Worm (Caenorhabditis elegans) whole organism, midembryonic: ENCODE results near the gene saps-1.

Experiments used
- T22C8.4 ChIP-seq: fragments of 200-800 bp; sonication (Bioruptor generic); IDR thresholded peaks from 2 replicates; pipeline ENCODE4 v1.3.6; 2022; ENCODE audit warnings: missing genetic modification characterization, missing compliant biosample characterization
- cog-1 ChIP-seq: sonication (generic microtip); optimal IDR thresholded peaks from 2 replicates; lab custom pipeline; 2016; ENCODE audit warnings: missing genetic modification characterization, missing compliant biosample characterization
- flt-1 ChIP-seq: fragments of 200-800 bp; sonication (Bioruptor generic); IDR thresholded peaks from 2 replicates; pipeline ENCODE4 v1.3.6; 2022; ENCODE audit warnings: missing genetic modification characterization, missing compliant biosample characterization
- klf-2 ChIP-seq: fragments of 200-800 bp; sonication (Bioruptor generic); conservative IDR thresholded peaks from 2 replicates; pipeline ENCODE4 v1.3.6; 2022; ENCODE audit warnings: missing genetic modification reagents, missing genetic modification characterization, missing compliant biosample characterization
- med-1 ChIP-seq: sonication (generic microtip); optimal IDR thresholded peaks from 2 replicates; lab custom pipeline; 2017; ENCODE audit warnings: missing genetic modification characterization, mild to moderate bottlenecking, missing compliant biosample characterization, antibody characterized with exemption, missing genetic modification reagents; ENCODE audit not compliant: insufficient read depth
- ref-1 ChIP-seq: fragments of 200-800 bp; sonication (Bioruptor generic); conservative IDR thresholded peaks from 2 replicates; pipeline ENCODE4 v1.3.6; 2022; ENCODE audit warnings: missing genetic modification reagents, missing genetic modification characterization, missing compliant biosample characterization
- tab-1 ChIP-seq: fragments of 200-800 bp; sonication (Bioruptor generic); IDR thresholded peaks from 2 replicates; pipeline ENCODE4 v1.3.6; 2022; ENCODE audit warnings: missing genetic modification characterization, missing compliant biosample characterization
- ztf-23 ChIP-seq: fragments of 200-800 bp; sonication (Bioruptor generic); IDR thresholded peaks from 2 replicates; pipeline ENCODE4 v1.3.6; 2022; ENCODE audit warnings: missing genetic modification reagents, missing genetic modification characterization, missing compliant biosample characterization
- ztf-29 ChIP-seq: fragments of 200-800 bp; sonication (Bioruptor generic); IDR thresholded peaks from 2 replicates; pipeline ENCODE4 v1.3.6; 2022; ENCODE audit warnings: missing genetic modification reagents, missing genetic modification characterization, missing compliant biosample characterization

Gene saps-1

DNA sequence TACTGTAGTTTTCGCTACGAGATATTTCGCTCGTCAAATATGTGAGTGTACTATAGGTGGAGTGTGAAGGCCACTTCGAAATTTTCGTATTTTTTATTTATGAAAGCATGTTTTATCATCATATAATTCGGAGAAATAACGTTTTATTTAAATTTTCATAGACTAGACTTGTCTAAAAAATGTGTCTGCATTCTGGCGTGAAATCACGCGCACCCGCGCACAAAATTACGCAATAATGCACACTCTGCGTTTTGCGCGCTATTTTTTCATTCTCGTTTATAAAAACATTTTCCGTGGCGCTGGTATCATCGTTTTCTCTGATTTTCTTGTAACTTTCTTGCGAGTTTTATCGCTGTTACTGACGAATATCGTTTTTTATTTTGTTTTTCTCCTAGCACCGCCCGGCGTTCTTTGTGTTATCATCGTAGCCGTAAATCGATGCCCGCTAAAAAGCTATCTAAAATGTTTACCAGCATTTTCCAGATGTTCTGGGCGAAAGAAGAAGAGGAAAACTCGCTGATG, at the start of gene saps-1:
saps-1 (plus strand) TSS at position 472 of the 522 bp plus-strand sequence.
- no peak for TF ChIP-seq med-1 (GFP tag; lab: Kevin White, UChicago)
- no peak for TF ChIP-seq ztf-29 (GFP tag; lab: Robert Waterston, UW)
- no peak for TF ChIP-seq ztf-23 (GFP tag; lab: Robert Waterston, UW)
- TF ChIP-seq cog-1, result no peak
- TF ChIP-seq ref-1, result no peak
- no peak for TF ChIP-seq T22C8.4 (GFP tag; lab: Robert Waterston, UW)
- TF ChIP-seq klf-2 (GFP tag; lab: Robert Waterston, UW), result no peak
- no peak for TF ChIP-seq flt-1 (GFP tag; lab: Robert Waterston, UW)
- TF ChIP-seq tab-1, result no peak

DNA sequence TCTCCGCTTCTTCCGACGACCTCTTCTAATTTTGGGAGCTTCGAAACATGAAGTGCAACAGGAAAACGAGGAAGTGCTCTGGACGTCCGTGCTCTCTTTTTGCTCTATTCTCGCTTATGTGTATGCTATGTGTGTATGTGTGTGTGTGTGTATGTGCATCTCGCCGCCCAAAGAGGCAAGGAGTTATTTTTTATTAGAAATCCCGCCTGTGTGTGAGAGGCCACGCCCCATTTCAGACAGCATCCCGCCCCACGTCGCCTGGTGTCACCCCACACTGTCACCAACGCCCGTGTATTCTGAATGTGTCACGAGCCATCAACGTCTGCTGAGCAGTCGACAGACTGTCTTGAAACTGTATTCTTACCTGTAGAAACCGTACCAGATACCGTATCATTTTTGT, 42.0 kb upstream of the saps-1 start, which contains the start of gene T05B9.2:
T05B9.2 (plus strand) TSS at position 301 of the 400 bp plus-strand sequence.
- TF ChIP-seq ref-1, result no peak
- no peak for TF ChIP-seq T22C8.4 (GFP tag; lab: Robert Waterston, UW)
- TF ChIP-seq med-1 (GFP tag; lab: Kevin White, UChicago), result no peak
- TF ChIP-seq tab-1, result no peak
- no peak for TF ChIP-seq ztf-23 (GFP tag; lab: Robert Waterston, UW)
- TF ChIP-seq klf-2 (GFP tag; lab: Robert Waterston, UW), result no peak
- no peak for TF ChIP-seq cog-1
- no peak for TF ChIP-seq flt-1 (GFP tag; lab: Robert Waterston, UW)
- TF ChIP-seq ztf-29 (GFP tag; lab: Robert Waterston, UW), result no peak

DNA sequence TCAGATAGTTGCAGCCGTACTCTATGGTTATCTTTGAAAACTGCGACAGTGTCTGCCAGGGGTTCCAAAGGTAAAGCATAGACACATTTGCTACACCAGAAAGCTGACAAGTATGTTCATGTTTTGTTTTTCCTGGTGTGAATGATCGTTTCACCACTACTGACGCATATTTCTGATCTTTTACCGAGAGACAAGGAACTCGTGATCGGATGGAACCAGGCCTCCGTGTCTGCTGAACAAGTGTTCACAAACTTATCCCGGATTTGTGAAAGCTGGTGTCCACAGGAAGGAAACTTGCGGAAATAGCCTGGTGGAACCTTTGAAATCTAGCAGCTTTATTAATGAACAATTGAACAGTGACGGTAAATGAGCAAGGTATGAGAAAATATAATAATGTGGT, 37.7 kb upstream of the saps-1 start:
- TF ChIP-seq flt-1 (GFP tag; lab: Robert Waterston, UW) (no peak), ref-1 (no peak), tab-1 (no peak), med-1 (GFP tag; lab: Kevin White, UChicago) (no peak), cog-1 (no peak), ztf-23 (GFP tag; lab: Robert Waterston, UW) (no peak), klf-2 (GFP tag; lab: Robert Waterston, UW) (no peak), T22C8.4 (GFP tag; lab: Robert Waterston, UW) (no peak), ztf-29 (GFP tag; lab: Robert Waterston, UW) (no peak)

DNA sequence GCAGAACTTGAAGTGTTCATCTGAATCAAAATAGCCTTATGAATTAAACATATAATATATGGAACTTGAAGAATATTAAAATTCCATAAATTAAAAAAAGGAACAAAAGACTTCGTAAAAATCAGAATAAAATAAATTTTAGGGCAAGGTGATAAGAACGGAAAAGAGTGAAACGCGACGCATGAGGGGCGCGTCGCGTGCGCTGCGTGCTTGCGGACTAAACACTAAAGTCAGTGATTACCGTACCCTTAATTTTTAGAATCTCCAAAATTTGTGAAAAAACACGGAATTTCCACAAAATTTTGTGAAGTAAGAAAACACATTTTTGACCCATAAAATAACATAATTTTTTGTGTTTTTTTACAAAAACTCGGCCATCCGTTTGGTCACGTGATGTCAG, 36.3 kb upstream of the saps-1 start, which contains the start of gene T05B9.1:
T05B9.1 (minus strand) TSS at position 20 of the 400 bp plus-strand sequence.
- TF ChIP-seq ref-1, result no peak
- TF ChIP-seq tab-1, result no peak
- no peak for TF ChIP-seq T22C8.4 (GFP tag; lab: Robert Waterston, UW)
- TF ChIP-seq klf-2 (GFP tag; lab: Robert Waterston, UW), result no peak
- TF ChIP-seq ztf-23 (GFP tag; lab: Robert Waterston, UW), result no peak
- no peak for TF ChIP-seq cog-1
- no peak for TF ChIP-seq flt-1 (GFP tag; lab: Robert Waterston, UW)
- TF ChIP-seq ztf-29 (GFP tag; lab: Robert Waterston, UW), result no peak
- no peak for TF ChIP-seq med-1 (GFP tag; lab: Kevin White, UChicago)

DNA sequence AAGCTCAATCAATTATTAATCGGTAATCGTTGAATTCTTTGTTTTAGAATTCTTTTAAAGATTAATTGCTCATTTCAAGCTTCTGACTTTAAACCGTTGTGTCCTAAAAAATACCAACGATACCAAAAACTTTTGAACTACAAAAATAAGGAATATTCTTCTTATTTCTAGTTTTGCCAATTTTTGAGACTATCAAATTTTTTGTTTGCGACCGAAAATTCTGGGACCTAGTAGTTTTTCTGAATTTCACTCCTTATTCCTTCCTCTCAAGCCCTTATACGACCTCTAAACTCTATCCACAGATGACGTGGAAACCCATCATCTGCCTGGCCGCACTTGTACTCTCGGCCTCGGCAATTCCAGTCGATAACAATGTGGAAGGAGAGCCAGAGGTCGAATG, 28.7 kb upstream of the saps-1 start, which contains the start of gene cut-1:
cut-1 (plus strand) TSS at position 301 of the 400 bp plus-strand sequence.
- TF ChIP-seq ztf-29 (GFP tag; lab: Robert Waterston, UW) (no peak), klf-2 (GFP tag; lab: Robert Waterston, UW) (no peak), cog-1 (no peak), ztf-23 (GFP tag; lab: Robert Waterston, UW) (no peak), flt-1 (GFP tag; lab: Robert Waterston, UW) (no peak), tab-1 (no peak), ref-1 (no peak), med-1 (GFP tag; lab: Kevin White, UChicago) (no peak), T22C8.4 (GFP tag; lab: Robert Waterston, UW) (no peak)

DNA sequence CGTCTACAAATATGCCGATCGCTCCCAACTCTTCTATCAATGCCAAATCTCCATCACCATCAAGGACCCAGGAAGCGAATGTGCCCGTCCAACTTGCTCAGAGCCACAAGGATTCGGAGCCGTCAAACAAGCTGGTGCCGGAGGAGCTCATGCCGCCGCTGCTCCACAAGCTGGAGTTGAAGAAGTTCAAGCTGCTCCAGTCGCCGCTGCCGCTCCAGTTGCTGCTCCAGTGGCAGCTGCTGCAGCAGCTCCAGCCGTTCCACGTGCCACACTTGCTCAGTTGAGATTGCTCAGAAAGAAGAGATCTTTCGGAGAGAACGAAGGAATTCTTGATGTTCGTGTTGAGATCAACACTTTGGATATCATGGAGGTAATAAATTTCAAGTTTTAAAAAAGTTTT, 26.7 kb upstream of the saps-1 start:
- TF ChIP-seq tab-1 (no peak), ref-1 (no peak), ztf-23 (GFP tag; lab: Robert Waterston, UW) (no peak), flt-1 (GFP tag; lab: Robert Waterston, UW) (no peak), ztf-29 (GFP tag; lab: Robert Waterston, UW) (no peak), klf-2 (GFP tag; lab: Robert Waterston, UW) (no peak)

DNA sequence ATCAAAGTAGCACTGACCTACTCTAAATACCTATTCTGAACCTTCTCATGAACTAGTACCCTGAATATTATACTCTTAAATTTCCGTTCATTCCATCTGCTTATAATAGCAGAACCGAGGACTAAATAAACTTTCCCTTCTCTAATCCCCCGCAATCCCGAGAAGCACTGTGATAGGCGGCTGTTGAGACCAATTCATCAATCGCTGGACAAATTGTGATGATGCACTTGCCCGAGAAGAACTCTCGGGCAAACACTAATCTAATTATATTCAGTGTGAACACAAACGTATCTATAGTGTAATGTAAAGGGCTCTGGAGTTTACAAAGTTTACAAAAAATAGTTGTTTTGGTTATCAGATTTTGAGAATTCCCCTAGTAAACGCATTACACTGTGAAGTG, 22.6 kb upstream of the saps-1 start:
- TF ChIP-seq tab-1, result no peak
- no peak for TF ChIP-seq ztf-23 (GFP tag; lab: Robert Waterston, UW)
- TF ChIP-seq flt-1 (GFP tag; lab: Robert Waterston, UW), result no peak
- TF ChIP-seq ref-1, result no peak
- no peak for TF ChIP-seq ztf-29 (GFP tag; lab: Robert Waterston, UW)
- TF ChIP-seq cog-1, result no peak
- TF ChIP-seq T22C8.4 (GFP tag; lab: Robert Waterston, UW), result no peak
- no peak for TF ChIP-seq med-1 (GFP tag; lab: Kevin White, UChicago)
- TF ChIP-seq klf-2 (GFP tag; lab: Robert Waterston, UW), result no peak

DNA sequence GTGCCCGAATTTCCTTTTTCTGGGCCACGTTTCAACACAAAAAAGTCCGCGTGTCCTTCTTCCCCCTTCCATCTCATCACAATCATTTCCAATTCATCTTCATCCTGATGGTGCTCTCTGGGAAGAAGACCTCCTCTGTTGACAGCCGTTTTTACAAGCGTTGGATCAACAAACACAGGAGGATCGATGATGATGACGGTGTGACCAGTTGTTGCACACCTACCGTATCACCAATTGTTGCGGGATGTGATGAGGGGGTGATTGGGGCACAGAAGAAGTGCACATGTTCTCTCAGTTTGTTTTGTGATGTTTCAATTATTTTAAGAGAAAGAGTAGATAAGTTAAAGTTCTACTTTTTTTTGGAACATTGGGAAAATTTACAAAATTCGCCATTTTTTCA, 22.0 kb upstream of the saps-1 start:
- TF ChIP-seq flt-1 (GFP tag; lab: Robert Waterston, UW) (no peak), T22C8.4 (GFP tag; lab: Robert Waterston, UW) (no peak), ztf-23 (GFP tag; lab: Robert Waterston, UW) (no peak), klf-2 (GFP tag; lab: Robert Waterston, UW) (no peak), med-1 (GFP tag; lab: Kevin White, UChicago) (no peak), cog-1 (no peak), ref-1 (no peak), tab-1 (no peak), ztf-29 (GFP tag; lab: Robert Waterston, UW) (no peak)

DNA sequence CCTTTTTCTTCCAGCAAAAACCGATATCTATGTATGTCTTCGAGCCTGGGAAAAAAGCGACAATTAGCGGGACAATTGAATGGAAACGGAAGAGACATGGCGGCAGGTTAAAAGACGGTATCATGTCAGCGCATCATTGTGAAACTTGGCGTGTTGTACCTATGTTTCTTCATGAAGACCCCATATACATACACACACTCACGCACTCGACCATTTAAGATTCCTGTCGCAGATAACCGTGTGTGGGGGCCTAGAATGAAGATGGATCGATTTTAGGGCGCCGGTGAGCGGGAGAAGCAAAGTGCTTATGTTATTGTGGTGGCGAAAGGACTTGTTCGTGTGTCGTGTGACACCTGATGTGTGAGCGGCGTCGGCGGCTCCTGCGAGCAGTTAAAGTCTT, 20.6 kb upstream of the saps-1 start:
- no peak for TF ChIP-seq cog-1
- TF ChIP-seq ztf-29 (GFP tag; lab: Robert Waterston, UW), result no peak
- TF ChIP-seq klf-2 (GFP tag; lab: Robert Waterston, UW), result no peak
- TF ChIP-seq med-1 (GFP tag; lab: Kevin White, UChicago), result no peak
- no peak for TF ChIP-seq ref-1
- TF ChIP-seq T22C8.4 (GFP tag; lab: Robert Waterston, UW), result no peak
- no peak for TF ChIP-seq tab-1
- no peak for TF ChIP-seq flt-1 (GFP tag; lab: Robert Waterston, UW)
- TF ChIP-seq ztf-23 (GFP tag; lab: Robert Waterston, UW), result no peak
